Worm (Caenorhabditis elegans) whole organism, L2 larva: ENCODE measurements around the gene K03H1.12.

ENCODE experiments used
- C34F6.9 ChIP-seq: fragments of 150-350 bp; optimal IDR thresholded peaks from 2 replicates; lab custom pipeline; 2014; ENCODE audit warnings: missing biosample characterization, missing genetic modification characterization
- F13H6.1 ChIP-seq: sonication (generic microtip); optimal IDR thresholded peaks from 2 replicates; lab custom pipeline; 2016; ENCODE audit warnings: missing genetic modification characterization, missing compliant biosample characterization
- R02D3.7 ChIP-seq: fragments of 150-350 bp; optimal IDR thresholded peaks from 2 replicates; lab custom pipeline; 2014; ENCODE audit warnings: missing biosample characterization, missing genetic modification characterization
- ZK546.5 ChIP-seq: sonication (generic microtip); optimal IDR thresholded peaks from 2 replicates; lab custom pipeline; 2017; ENCODE audit warnings: missing biosample characterization, missing genetic modification characterization
- alr-1 ChIP-seq: fragments of 150-350 bp; optimal IDR thresholded peaks from 2 replicates; lab custom pipeline; 2014; ENCODE audit warnings: missing biosample characterization, missing genetic modification characterization
- aly-2 ChIP-seq: fragments of 150-350 bp; optimal IDR thresholded peaks from 2 replicates; lab custom pipeline; 2014; ENCODE audit warnings: missing biosample characterization, missing genetic modification characterization
- ama-1 ChIP-seq: fragments of 150-350 bp; optimal IDR thresholded peaks from 2 replicates; lab custom pipeline; 2018; ENCODE audit warnings: inconsistent platforms
- crh-2 ChIP-seq: sonication (generic microtip); optimal IDR thresholded peaks from 2 replicates; lab custom pipeline; 2017; ENCODE audit warnings: missing biosample characterization, missing genetic modification characterization
- dmd-4 ChIP-seq: sonication (generic microtip); optimal IDR thresholded peaks from 2 replicates; lab custom pipeline; 2017; ENCODE audit warnings: missing biosample characterization, missing genetic modification characterization
- elt-3 ChIP-seq: sonication (generic microtip); optimal IDR thresholded peaks from 2 replicates; lab custom pipeline; 2017; ENCODE audit warnings: missing biosample characterization, missing genetic modification characterization
- fos-1 ChIP-seq: fragments of 150-350 bp; optimal IDR thresholded peaks from 2 replicates; lab custom pipeline; 2014; ENCODE audit warnings: missing biosample characterization, missing genetic modification characterization
- gmeb-1 ChIP-seq: fragments of 150-350 bp; optimal IDR thresholded peaks from 2 replicates; lab custom pipeline; 2014; ENCODE audit warnings: missing biosample characterization, missing genetic modification characterization
- lin-13 ChIP-seq: fragments of 150-350 bp; optimal IDR thresholded peaks from 2 replicates; lab custom pipeline; 2014; ENCODE audit warnings: missing biosample characterization, missing genetic modification reagents, missing genetic modification characterization
- lin-39 ChIP-seq: fragments of 150-350 bp; optimal IDR thresholded peaks from 2 replicates; lab custom pipeline; 2014; ENCODE audit warnings: missing biosample characterization, missing genetic modification reagents, missing genetic modification characterization
- lsy-2 ChIP-seq, 2 experiments: fragments of 150-350 bp in 1 of 2; sonication (generic microtip) in 1 of 2; optimal IDR thresholded peaks; 2 replicates each; lab custom pipeline; 2014 to 2017; ENCODE audit warnings: missing biosample characterization in 2 of 2, missing genetic modification characterization in 2 of 2
- mab-5 ChIP-seq: fragments of 150-350 bp; optimal IDR thresholded peaks from 2 replicates; lab custom pipeline; 2014; ENCODE audit warnings: missing biosample characterization, missing genetic modification characterization
- mdl-1 ChIP-seq, 2 experiments: fragments of 150-350 bp in 1 of 2; sonication (generic microtip) in 1 of 2; optimal IDR thresholded peaks; 2 replicates each; lab custom pipeline; 2017; ENCODE audit warnings: missing biosample characterization in 2 of 2, missing genetic modification characterization in 2 of 2
- nhr-10 ChIP-seq: sonication (generic microtip); optimal IDR thresholded peaks from 2 replicates; lab custom pipeline; 2017; ENCODE audit warnings: missing biosample characterization, missing genetic modification characterization
- nhr-11 ChIP-seq: fragments of 150-350 bp; optimal IDR thresholded peaks from 2 replicates; lab custom pipeline; 2014; ENCODE audit warnings: missing biosample characterization, missing genetic modification characterization
- nhr-129 ChIP-seq: fragments of 150-350 bp; optimal IDR thresholded peaks from 2 replicates; lab custom pipeline; 2014; ENCODE audit warnings: missing biosample characterization, missing genetic modification characterization
- nhr-21 ChIP-seq: fragments of 150-350 bp; optimal IDR thresholded peaks from 2 replicates; lab custom pipeline; 2014; ENCODE audit warnings: missing biosample characterization, missing genetic modification characterization
- nhr-23 ChIP-seq: fragments of 150-350 bp; optimal IDR thresholded peaks from 2 replicates; lab custom pipeline; 2014; ENCODE audit warnings: missing biosample characterization, missing genetic modification reagents, missing genetic modification characterization
- nhr-237 ChIP-seq: fragments of 150-350 bp; optimal IDR thresholded peaks from 2 replicates; lab custom pipeline; 2014; ENCODE audit warnings: missing biosample characterization, missing genetic modification characterization
- nhr-25 ChIP-seq: fragments of 150-350 bp; sonication (generic microtip); optimal IDR thresholded peaks from 3 replicates; lab custom pipeline; 2014; ENCODE audit warnings: missing biosample characterization, missing genetic modification characterization
- nhr-6 ChIP-seq: fragments of 150-350 bp; optimal IDR thresholded peaks from 2 replicates; lab custom pipeline; 2014; ENCODE audit warnings: missing biosample characterization, missing genetic modification characterization
- nhr-77 ChIP-seq: fragments of 150-350 bp; optimal IDR thresholded peaks from 2 replicates; lab custom pipeline; 2014; ENCODE audit warnings: missing biosample characterization, missing genetic modification characterization
- peb-1 ChIP-seq: fragments of 150-350 bp; optimal IDR thresholded peaks from 2 replicates; lab custom pipeline; 2014; ENCODE audit warnings: missing biosample characterization, missing genetic modification characterization
- sem-4 ChIP-seq: fragments of 150-350 bp; optimal IDR thresholded peaks from 2 replicates; lab custom pipeline; 2014; ENCODE audit warnings: missing biosample characterization, missing genetic modification reagents, missing genetic modification characterization
- sma-3 ChIP-seq: sonication (generic microtip); optimal IDR thresholded peaks from 2 replicates; lab custom pipeline; 2016; ENCODE audit warnings: missing genetic modification reagents, missing genetic modification characterization, missing compliant biosample characterization
- sma-9 ChIP-seq, 2 experiments: fragments of 150-350 bp in 1 of 2; sonication (generic microtip) in 1 of 2; optimal IDR thresholded peaks; 2 replicates each; lab custom pipeline; 2014 to 2016; ENCODE audit warnings: missing genetic modification characterization in 2 of 2, mild to moderate bottlenecking in 1 of 2, missing biosample characterization in 1 of 2, missing compliant biosample characterization in 1 of 2, missing genetic modification reagents in 1 of 2, moderate library complexity in 1 of 2
- snpc-4 ChIP-seq: fragments of 150-350 bp; optimal IDR thresholded peaks from 2 replicates; lab custom pipeline; 2014; ENCODE audit warnings: missing biosample characterization, missing genetic modification characterization
- ztf-1 ChIP-seq: fragments of 200-800 bp; sonication (Bioruptor generic); conservative IDR thresholded peaks from 2 replicates; pipeline ENCODE4 v1.3.6; 2022; ENCODE audit warnings: missing genetic modification characterization, missing compliant biosample characterization
- ztf-11 ChIP-seq: sonication (generic microtip); optimal IDR thresholded peaks from 2 replicates; lab custom pipeline; 2017; ENCODE audit warnings: missing biosample characterization, missing genetic modification characterization
- ztf-4 ChIP-seq: fragments of 150-350 bp; optimal IDR thresholded peaks from 2 replicates; lab custom pipeline; 2014; ENCODE audit warnings: missing biosample characterization, missing genetic modification characterization

K03H1.12 gene

DNA sequence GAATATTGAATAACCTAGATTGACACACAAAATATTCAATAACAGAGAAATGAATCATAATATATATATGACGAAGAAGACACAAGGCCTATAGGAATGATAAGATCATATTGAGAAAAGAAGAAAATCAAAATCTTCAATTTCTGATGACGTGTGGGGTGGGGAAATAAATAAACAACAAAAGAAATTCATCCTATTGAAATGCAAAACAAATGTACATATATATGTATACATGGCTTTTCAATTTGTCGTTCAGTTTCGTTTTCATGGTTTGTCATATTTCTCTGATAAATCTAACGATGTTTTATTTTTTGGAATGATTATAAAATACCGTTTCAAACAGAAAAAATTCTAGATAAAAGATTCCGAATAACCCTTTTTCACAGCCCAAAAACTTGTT lies 14.8 kb upstream of the K03H1.12 start, which contains the start of gene ttr-3:
TSS of gene ttr-3 (minus strand) at position 101 of the 400 bp plus-strand sequence.
- TF ChIP-seq sma-3 (GFP tag; lab: Kevin White, UChicago) (peak; percentile 1), nhr-23 (tag; lab: Kevin White, UChicago) (no peak), sma-9 (GFP tag; optimal IDR thresholded peaks at IDR 0.05; lab: Kevin White, UChicago) (no peak), sma-9 (tag; optimal IDR thresholded peaks at IDR 0.05; lab: Kevin White, UChicago) (no peak)

DNA sequence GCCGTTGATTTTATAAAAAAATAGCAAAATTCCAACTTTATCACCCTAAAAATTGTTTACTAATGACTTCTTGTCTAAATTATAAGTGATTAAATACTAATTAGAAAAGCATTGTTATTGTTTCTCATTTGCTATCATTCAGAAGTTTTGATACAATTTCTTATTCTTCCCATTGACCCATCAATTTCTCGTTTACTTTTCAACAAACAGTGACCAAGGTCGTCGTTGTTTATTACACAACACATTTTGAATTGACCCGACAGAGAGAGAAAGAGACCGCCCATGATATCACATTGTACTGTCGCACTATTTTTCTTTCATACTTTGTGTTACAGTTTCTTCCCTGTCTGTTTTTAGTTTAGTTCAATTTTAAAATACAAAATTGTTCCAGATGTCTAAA lies 14.0 kb upstream of the K03H1.12 start, which contains the start of gene ttr-2:
TSS of gene ttr-2 (plus strand) at position 392 of the 400 bp plus-strand sequence.
- TF ChIP-seq fos-1 (tag; lab: Kevin White, UChicago) (peak; percentile 54), alr-1 (tag; lab: Kevin White, UChicago) (no peak), elt-3 (tag; lab: Kevin White, UChicago) (no peak), nhr-25 (peak; percentile 67), crh-2 (peak; percentile 27)

DNA sequence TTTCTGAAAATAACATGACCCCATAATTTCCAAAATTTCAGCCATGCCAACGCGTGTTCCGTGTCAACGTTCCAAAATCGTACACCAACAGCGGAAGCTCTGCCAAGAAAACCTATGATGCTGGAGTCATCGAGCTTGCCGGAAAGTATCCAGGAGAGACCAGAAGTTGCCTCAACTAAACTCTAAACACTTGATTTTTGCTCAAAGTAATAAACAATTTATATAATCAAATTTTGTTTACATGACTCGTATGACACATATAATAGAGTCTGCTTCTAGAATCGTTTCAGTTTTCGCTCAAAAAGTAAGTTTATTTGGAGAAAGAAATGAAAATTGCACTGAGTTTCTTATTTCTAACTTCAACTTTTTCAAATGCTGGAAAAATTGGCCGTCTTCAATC lies 12.6 kb upstream of the K03H1.12 start, which contains the start of gene ttr-1:
TSS of gene ttr-1 (plus strand) at position 301 of the 400 bp plus-strand sequence.
- TF ChIP-seq alr-1 (tag; lab: Kevin White, UChicago), result no peak

- TF ChIP-seq sem-4 (no peak), ZK546.5 (tag; lab: Kevin White, UChicago) (no peak), lin-13 (GFP tag; lab: Kevin White, UChicago) (no peak), gmeb-1 (no peak), ztf-11 (tag; lab: Kevin White, UChicago) (no peak), fos-1 (tag; lab: Kevin White, UChicago) (no peak), alr-1 (tag; lab: Kevin White, UChicago) (no peak), nhr-6 (tag; lab: Kevin White, UChicago) (no peak), sma-3 (GFP tag; lab: Kevin White, UChicago) (no peak), ztf-4 (tag; lab: Kevin White, UChicago) (no peak), ztf-1 (GFP tag; lab: Robert Waterston, UW) (no peak), F13H6.1 (tag; lab: Kevin White, UChicago) (no peak), lsy-2 (tag; optimal IDR thresholded peaks at IDR 0.05; lab: Kevin White, UChicago) (no peak), sma-9 (GFP tag; optimal IDR thresholded peaks at IDR 0.05; lab: Kevin White, UChicago) (no peak), sma-9 (tag; optimal IDR thresholded peaks at IDR 0.05; lab: Kevin White, UChicago) (no peak), mab-5 (tag; lab: Kevin White, UChicago) (no peak), nhr-129 (tag; lab: Kevin White, UChicago) (no peak), aly-2 (tag; lab: Kevin White, UChicago) (no peak), snpc-4 (tag; lab: Kevin White, UChicago) (no peak), nhr-11 (tag; lab: Kevin White, UChicago) (no peak)
These were observed 11.9 kb upstream of the K03H1.12 start for ce11 chrIII:9929525-9929924.

- TF ChIP-seq sma-9 (GFP tag; optimal IDR thresholded peaks at IDR 0.05; lab: Kevin White, UChicago) (peak; percentile 43), sma-9 (tag; optimal IDR thresholded peaks at IDR 0.05; lab: Kevin White, UChicago) (no peak), crh-2 (peak; percentile 52), mdl-1 (tag; optimal IDR thresholded peaks at IDR 0.05; lab: Kevin White, UChicago) (no peak), F13H6.1 (tag; lab: Kevin White, UChicago) (peak; percentile 54), fos-1 (tag; lab: Kevin White, UChicago) (peak; percentile 69), gmeb-1 (peak; percentile 2)
These were observed 11.0 kb upstream of the K03H1.12 start for ce11 chrIII:9930406-9930805.

DNA sequence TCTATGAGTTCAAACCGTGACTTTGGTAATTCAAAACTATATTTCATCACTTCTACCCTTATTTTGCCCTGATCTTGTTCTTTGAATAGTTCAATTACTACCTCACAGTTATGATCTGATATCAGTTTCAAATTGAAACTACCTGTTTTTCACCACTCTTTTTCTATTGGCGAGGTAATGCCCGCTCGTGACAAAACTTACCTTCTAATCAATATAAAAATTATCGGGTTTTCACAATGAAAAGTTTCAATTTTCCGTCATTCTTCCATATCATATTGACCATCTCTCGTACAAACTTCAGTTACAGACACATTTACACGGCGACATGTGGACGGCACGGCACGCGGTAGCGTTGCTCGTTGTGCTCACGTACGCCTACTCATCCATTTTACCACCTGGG lies 9.3 kb upstream of the K03H1.12 start, which contains the start of gene dec-7:
TSS of gene dec-7 (plus strand) at position 308 of the 400 bp plus-strand sequence.
- TF ChIP-seq fos-1 (tag; lab: Kevin White, UChicago) (no peak), gmeb-1 (no peak), ztf-11 (tag; lab: Kevin White, UChicago) (no peak), C34F6.9 (tag; lab: Kevin White, UChicago) (no peak), nhr-237 (no peak), nhr-21 (tag; lab: Kevin White, UChicago) (no peak), mdl-1 (tag; optimal IDR thresholded peaks at IDR 0.05; lab: Kevin White, UChicago) (no peak), nhr-77 (tag; lab: Kevin White, UChicago) (no peak), dmd-4 (tag; lab: Kevin White, UChicago) (no peak), F13H6.1 (tag; lab: Kevin White, UChicago) (no peak), R02D3.7 (tag; lab: Kevin White, UChicago) (no peak), peb-1 (no peak), lin-13 (GFP tag; lab: Kevin White, UChicago) (no peak), ama-1 (lab: Kevin White, UChicago) (no peak), ztf-4 (tag; lab: Kevin White, UChicago) (no peak), nhr-25 (no peak), nhr-10 (tag; lab: Kevin White, UChicago) (no peak), lin-39 (no peak), aly-2 (tag; lab: Kevin White, UChicago) (no peak)
